Fruit fly (Drosophila melanogaster) whole organism, larva: ENCODE data around the gene CG15414.

Experiments used
- noc ChIP-seq: fragments of 200-800 bp; sonication (Bioruptor generic); optimal IDR thresholded peaks from 3 replicates; lab custom pipeline; 2019; ENCODE audit warnings: missing biosample characterization, mild to moderate bottlenecking, missing genetic modification characterization, moderate library complexity

Gene CG15414

DNA sequence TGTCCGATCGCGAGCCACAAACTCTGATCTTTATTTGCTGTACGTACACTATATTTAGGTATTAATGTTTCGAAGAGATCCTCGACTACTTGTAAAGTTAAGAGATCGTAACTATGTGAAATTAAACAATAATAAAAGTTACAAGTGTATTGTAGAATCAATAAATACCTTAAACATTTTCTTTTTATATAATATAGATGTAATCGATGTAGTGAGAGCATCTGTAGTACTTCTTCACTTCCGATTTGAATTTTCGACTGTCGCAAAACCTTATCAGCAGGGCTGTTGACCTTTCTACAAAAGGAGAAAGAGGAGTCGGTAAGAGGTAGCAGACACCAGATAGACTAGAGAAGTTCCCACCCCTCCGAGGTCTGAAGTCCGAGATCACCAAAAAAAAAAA lies 15.7 kb downstream of the CG15414 start:
- no peak for TF ChIP-seq noc (tag; lab: Kevin White, UChicago)

DNA sequence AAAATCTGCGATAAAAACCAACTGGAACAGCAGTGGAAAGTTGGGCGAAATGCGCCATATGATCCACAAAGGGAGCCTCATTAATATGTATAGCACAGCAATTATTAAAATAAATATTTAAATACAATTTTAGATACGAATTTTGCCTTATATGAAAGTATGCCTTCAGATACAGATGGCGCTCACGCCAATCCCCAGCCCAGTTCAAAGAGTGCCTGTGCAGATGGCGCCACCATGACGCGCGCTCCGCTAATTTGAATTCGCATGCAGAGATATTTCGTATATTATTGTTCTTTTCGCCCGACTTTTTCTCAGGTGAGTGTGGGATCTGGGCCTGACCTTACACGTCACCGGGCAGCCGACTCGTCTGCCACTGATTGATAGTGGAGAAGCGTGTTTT lies 18.6 kb downstream of the CG15414 start, which contains the start of gene Pgant4:
Pgant4 (plus strand) TSS at position 362 of the 400 bp plus-strand sequence.
- no peak for TF ChIP-seq noc (tag; lab: Kevin White, UChicago)

DNA sequence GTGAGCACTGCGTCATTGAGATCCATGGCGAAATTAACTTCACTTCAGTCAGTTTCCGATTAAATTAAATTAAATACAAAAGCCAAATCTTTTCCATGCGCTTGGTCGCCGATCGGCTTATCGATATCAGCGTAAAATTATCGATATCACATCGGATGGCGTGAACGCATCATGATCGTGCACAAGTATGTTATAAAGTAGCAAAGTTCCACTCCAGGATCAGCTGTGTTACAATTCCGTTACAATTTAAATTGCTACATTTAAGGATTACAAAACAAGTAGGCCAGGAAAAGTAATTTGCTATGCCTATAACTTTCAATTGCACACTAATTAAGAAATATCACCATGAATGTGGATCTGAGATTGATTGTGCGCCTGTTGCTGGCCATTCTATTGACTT lies 21.0 kb downstream of the CG15414 start, which contains the start of the genes Pif1 and CG31776:
Pif1 (minus strand) TSS at position 136 of the 400 bp plus-strand sequence.
CG31776 (plus strand) TSS at position 314 of the 400 bp plus-strand sequence.
- no peak for TF ChIP-seq noc (tag; lab: Kevin White, UChicago)

DNA sequence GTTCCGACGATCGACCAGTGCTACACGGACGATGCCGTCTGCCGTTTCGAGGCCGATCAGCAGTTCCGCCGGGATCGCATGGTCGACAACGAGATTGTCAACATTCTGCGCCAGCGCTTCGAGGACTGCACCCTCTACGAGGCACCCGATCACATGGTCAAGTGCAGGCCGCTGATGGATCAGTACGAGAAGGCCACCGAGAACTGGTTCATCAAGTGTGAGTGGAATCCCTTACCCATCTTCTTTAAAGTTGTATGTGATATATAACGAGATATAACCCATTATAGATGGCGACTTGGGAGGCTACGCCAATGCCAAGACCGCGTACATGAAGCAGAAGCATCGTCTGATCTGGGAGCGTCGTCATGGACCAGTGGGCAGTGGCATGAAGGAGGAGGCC lies 24.0 kb downstream of the CG15414 start:
- no peak for TF ChIP-seq noc (tag; lab: Kevin White, UChicago)

DNA sequence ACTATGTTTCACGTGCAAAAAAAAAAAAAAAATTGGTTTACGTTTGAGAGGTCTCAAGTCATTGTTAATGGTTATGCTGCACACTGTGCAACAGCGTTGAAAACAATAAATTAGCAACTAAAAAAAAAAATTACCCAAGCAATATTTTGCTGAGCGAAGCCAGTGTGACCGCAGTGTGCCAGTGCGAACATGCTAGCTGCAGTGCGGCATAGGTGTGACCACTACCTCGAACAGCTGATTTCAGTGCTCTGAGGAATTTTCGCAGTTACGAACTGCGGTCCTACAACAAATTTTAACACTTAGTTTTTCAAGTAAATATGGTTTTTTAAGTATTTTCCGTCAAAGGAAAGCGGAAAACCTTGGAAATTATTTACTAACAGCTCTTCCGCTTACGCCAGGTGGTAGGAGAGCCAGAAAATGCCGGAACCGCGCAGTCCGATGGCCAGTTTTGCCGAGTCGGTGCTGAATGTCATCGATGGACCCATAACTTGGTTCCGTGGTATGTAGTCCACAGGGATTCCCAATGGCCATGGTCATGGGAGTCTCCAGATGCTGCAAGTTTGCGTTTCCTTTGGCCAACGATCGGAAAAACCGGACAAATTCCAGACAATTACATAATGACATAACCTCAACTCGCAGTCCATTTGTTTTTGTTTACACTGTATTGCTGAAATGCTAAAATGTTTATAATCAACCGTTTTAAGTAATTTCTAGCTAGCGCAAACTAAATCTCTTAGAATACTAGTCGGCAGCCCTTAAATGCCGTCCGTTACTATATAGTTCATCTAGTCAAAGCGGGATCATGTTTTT lies 24.7 kb downstream of the CG15414 start, which contains the start of the genes msl-2 and ND-PDSW:
msl-2 (minus strand) TSS at position 195 of the 810 bp plus-strand sequence.
ND-PDSW (plus strand) TSS at position 240 of the 810 bp plus-strand sequence.
- no peak for TF ChIP-seq noc (tag; lab: Kevin White, UChicago)

DNA sequence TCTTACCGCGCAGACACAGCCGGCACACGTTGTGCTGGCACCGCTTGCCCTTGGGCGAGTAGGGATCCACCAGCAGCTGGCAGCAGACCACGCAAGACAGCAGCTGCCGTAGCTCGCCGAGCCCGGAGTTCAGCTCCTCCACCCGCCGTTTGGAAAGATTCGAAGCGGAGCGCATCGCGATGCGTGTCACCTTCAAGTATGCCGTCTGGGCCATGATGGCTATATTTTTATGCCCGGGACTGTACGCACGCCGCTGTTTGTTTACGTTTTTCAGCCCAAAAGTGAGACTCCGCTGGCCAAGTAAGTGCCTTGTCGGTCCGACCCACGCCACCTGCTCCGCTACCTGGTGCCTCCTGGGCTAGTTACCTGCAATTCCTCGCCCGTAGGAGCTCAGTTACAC lies 25.4 kb downstream of the CG15414 start:
- TF ChIP-seq noc (tag; lab: Kevin White, UChicago), result no peak

DNA sequence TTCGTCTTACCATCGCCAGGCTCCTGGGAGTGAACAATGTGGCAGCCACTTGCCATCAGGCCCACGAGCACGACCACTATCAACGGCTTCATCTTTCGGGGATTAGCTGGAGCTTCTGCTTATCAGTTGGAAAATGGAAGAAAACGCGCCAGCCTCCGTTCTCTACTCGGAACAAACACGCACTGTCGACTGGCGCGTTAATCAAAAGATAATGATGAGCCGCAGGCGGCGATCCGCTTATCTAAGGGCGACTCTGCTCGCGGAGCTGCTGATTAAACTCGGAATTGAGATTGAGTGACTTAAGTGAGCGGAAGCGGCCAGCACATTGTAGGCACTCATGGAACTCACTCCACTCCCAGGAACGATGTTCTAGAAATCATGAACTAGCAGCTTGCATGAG lies 29.1 kb downstream of the CG15414 start, which contains the start of gene CG3246:
CG3246 (minus strand) TSS at position 193 of the 400 bp plus-strand sequence.
- TF ChIP-seq noc (tag; lab: Kevin White, UChicago), result peak; percentile 60

DNA sequence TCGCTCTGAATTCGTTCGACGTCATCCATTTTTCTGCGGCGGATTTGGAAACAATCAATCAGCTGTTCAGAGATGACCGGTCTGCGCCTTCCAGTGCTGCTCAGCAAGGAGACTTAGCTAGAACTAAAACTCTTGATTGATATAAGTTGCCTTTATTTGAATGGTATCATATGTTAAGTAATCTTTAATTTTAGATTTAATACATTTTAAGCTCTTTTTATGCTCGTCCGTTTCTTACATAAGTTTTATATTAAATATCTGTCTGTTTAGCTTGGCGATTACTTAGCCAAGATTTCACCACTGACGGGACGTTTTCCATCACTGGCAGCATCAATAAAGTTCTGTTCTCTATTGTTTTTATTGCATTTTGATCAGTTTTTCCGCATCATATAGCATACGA lies 33.9 kb downstream of the CG15414 start, which contains the start of the genes Cog3 and Sec5:
Cog3 (minus strand) TSS at position 58 of the 400 bp plus-strand sequence.
Sec5 (plus strand) TSS at position 296 of the 400 bp plus-strand sequence.
- no peak for TF ChIP-seq noc (tag; lab: Kevin White, UChicago)

DNA sequence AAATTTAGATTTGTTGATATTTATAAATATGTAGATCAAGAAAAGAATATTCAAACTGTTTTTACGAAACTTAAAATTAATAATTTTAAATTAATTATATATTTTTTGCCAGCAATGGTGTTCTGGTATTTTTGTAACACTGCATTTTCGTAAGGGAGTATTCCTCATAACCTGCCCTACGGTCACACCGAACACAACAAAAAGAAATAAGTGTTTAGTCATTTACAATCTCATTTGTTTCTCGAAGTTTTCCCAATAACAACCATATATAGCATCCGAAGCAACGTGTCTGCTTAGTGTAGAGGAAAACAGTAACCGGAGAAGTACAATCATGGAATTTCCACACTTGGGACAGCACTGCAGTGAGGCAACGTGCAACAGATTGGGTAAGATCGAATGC lies 38.6 kb downstream of the CG15414 start, which contains the start of gene CG12795:
CG12795 (plus strand) TSS at position 181 of the 400 bp plus-strand sequence.
- no peak for TF ChIP-seq noc (tag; lab: Kevin White, UChicago)

DNA sequence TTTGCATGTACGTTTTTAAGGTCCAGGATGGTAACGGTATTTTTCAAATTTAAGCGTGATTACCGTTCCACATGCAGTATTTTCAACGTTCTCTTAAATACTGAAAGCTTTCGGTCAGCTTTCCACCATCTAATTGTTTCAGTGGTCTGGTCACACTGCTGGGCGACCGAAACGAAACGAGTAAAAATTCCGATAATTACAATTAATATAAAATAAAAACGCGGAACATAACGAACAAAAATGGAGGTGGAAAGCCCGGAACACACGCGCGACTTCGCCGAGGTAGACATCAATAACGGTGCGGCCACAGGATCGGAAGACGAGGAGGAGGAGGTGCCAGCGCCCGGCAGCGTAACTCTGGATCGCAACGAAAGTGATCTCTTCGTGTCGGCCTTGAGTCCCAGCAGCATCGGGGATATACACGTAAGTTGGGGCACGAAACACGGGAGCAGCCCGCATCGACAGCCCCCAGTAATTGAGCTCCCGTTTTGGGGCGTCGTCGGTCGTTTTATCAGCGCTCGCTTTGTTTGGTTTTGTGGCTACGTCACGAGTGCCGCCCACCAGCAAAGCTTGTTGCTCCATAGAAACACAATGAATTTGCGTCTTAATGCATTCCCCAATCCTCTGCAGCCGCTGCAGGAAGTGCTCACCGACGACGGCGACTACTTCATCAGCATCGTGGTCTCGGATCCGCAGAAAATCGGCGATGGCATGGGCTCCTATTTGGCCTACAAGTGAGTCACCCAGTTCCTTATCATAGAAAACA lies 41.1 kb downstream of the CG15414 start, which contains the start of gene Snx1:
Snx1 (plus strand) TSS at position 129 of the 766 bp plus-strand sequence.
- no peak for TF ChIP-seq noc (tag; lab: Kevin White, UChicago)

DNA sequence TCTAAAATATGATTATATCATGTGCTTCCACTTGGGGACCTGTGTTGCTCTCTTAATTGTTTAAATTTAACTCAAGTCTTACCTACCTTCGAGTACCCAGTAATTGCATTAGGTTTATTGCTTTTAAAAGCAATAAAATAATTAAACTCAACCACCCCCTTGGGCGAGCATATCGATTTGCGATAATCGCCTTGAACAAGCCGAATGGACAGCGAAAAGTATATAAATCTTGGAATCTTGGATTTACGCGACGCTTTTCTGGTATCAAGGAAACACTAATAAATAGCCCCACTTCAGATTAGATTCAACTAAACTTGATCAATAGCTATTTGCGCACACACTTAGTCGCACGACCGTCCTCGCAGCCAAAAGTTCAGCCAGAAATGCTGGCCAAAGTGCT lies 45.2 kb downstream of the CG15414 start, which contains the start of gene CG2772:
CG2772 (plus strand) TSS at position 338 of the 400 bp plus-strand sequence.
- TF ChIP-seq noc (tag; lab: Kevin White, UChicago), result peak; percentile 53

DNA sequence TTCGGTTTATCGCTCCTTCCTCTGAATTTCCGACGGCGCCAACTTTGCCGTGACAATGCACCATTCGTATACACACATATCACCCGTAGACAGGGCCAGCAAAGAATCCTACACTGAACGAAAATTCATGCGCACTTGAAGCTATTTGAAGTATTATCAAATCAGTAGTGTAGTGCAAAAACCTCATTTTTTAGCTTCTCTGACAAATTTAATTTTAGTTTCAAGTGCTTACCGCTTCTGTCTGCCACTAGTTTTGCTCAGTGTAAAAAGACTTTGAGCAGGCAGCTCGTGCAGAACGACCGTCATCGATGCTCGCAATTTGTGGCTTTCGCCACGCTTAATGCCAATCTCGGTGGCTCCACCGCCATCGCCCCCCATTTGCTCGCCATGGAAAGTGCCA lies 46.1 kb downstream of the CG15414 start:
- TF ChIP-seq noc (tag; lab: Kevin White, UChicago), result no peak

DNA sequence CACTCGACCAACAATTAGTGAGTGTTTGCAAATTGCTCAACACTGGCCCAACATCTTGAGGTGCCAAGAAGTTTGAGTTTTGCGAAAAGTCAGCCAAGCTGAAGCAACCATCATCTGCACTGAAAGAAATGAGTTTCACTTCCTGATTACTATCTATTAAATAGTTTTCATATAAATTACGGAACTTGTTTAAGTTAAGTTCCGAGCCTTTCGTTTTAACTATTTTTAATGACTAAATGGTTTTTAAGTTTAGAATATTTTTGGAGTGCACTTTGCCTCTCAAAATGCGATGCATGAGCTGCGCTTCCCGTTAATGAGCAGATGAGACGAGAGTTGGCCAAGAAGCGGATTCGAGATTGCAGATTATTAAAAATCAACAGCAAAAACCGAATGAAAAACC lies 49.2 kb downstream of the CG15414 start:
- no peak for TF ChIP-seq noc (tag; lab: Kevin White, UChicago)

DNA sequence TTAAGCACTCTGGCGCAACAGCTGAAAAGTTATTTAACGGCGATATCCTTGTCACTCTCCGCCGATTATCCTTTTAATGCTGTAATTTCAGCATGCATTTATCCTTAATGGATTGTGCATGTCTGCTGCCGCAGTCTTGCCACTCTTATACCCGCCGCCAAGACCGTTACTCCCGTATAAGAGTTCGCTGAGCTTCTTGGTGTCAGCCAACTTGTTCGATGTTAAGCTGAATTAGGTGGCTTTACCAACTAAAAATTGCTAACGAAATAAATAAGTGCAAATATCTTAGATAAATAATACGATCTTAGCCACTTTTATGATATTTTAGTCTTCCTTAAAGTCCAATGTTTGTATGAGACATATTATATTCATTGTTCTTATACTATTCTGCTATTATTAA lies 49.7 kb downstream of the CG15414 start:
- no peak for TF ChIP-seq noc (tag; lab: Kevin White, UChicago)

DNA sequence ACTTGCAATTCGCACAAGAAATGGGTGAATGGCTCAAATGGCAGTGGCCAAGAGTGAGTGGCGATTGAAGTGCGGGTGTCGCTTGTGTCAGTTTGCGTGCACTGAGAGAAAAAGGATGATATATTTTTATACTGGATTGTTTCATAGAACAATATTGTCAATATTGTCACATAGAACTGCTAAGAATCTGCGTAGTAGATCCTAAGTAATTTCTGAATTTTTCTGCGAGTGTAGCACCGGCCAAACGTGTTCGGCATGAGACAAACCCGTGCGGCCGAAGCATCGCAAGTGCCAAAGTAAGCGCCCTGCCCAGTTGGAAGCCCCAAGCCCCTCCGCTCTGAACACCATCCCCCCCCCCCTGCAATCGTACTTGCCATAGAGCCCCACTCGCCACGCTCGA lies 50.5 kb downstream of the CG15414 start:
- TF ChIP-seq noc (tag; lab: Kevin White, UChicago), result no peak
